Worm (Caenorhabditis elegans) whole organism, L4 larva: ENCODE measurements around the gene unc-27.
A peak's percentile ranks its signal among the peaks of the same experiment; 100 is the strongest.

Source experiments
- D1046.2 ChIP-seq: fragments of 200-800 bp; sonication (Bioruptor generic); IDR thresholded peaks from 2 replicates; pipeline ENCODE4 v1.3.6; 2022; ENCODE audit warnings: missing genetic modification characterization, missing compliant biosample characterization
- F10B5.3 ChIP-seq: sonication (generic microtip); optimal IDR thresholded peaks from 2 replicates; lab custom pipeline; 2016; ENCODE audit warnings: mild to moderate bottlenecking, missing genetic modification characterization, missing compliant biosample characterization
- F26F4.8 ChIP-seq: fragments of 200-800 bp; sonication (Bioruptor generic); conservative IDR thresholded peaks from 2 replicates; pipeline ENCODE4 v1.3.6; 2022; ENCODE audit warnings: missing genetic modification characterization, missing compliant biosample characterization
- R02D3.7 ChIP-seq: fragments of 150-350 bp; sonication (generic microtip); optimal IDR thresholded peaks from 3 replicates; lab custom pipeline; 2014; ENCODE audit warnings: missing biosample characterization, missing genetic modification characterization
- T26A8.4 ChIP-seq: fragments of 200-800 bp; sonication (Bioruptor generic); IDR thresholded peaks from 2 replicates; pipeline ENCODE4 v1.3.6; 2022; ENCODE audit warnings: missing genetic modification characterization, missing compliant biosample characterization
- ZK546.5 ChIP-seq, 2 experiments: sonication (generic microtip); optimal IDR thresholded peaks; 2 replicates each; lab custom pipeline; 2017; ENCODE audit warnings: missing biosample characterization in 2 of 2, missing genetic modification characterization in 2 of 2
- aha-1 ChIP-seq: fragments of 150-350 bp; peaks from one replicate; lab custom pipeline; 2014; ENCODE audit warnings: missing biosample characterization, missing genetic modification characterization
- aly-2 ChIP-seq: sonication (generic microtip); optimal IDR thresholded peaks from 2 replicates; lab custom pipeline; 2018; ENCODE audit warnings: missing biosample characterization, missing genetic modification characterization
- ama-1 ChIP-seq: fragments of 150-350 bp; optimal IDR thresholded peaks from 2 replicates; lab custom pipeline; 2014; ENCODE audit warnings: inconsistent platforms, mixed read lengths
- ceh-20 ChIP-seq: fragments of 200-800 bp; sonication (Bioruptor generic); IDR thresholded peaks from 2 replicates; pipeline ENCODE4 v1.3.6; 2022; ENCODE audit warnings: missing genetic modification reagents, missing genetic modification characterization, missing compliant biosample characterization
- ceh-44 ChIP-seq: fragments of 200-800 bp; sonication (Bioruptor generic); IDR thresholded peaks from 2 replicates; pipeline ENCODE4 v1.3.6; 2022; ENCODE audit warnings: missing genetic modification reagents, missing genetic modification characterization, missing compliant biosample characterization
- ceh-62 ChIP-seq: sonication (generic microtip); optimal IDR thresholded peaks from 2 replicates; lab custom pipeline; 2017; ENCODE audit warnings: missing biosample characterization, missing genetic modification characterization
- ceh-82 ChIP-seq: sonication (generic microtip); optimal IDR thresholded peaks from 2 replicates; lab custom pipeline; 2017; ENCODE audit warnings: missing biosample characterization, missing genetic modification characterization
- cey-2 ChIP-seq: sonication (generic microtip); optimal IDR thresholded peaks from 3 replicates; lab custom pipeline; 2017; ENCODE audit warnings: missing genetic modification characterization, mild to moderate bottlenecking, missing compliant biosample characterization, antibody characterized with exemption, borderline replicate concordance; ENCODE audit not compliant: insufficient read depth
- ctbp-1 ChIP-seq: fragments of 200-800 bp; sonication (Bioruptor generic); IDR thresholded peaks from 2 replicates; pipeline ENCODE4 v1.3.6; 2022; ENCODE audit warnings: missing genetic modification reagents, missing genetic modification characterization, missing compliant biosample characterization
- daf-12 ChIP-seq: fragments of 150-350 bp; optimal IDR thresholded peaks from 2 replicates; lab custom pipeline; 2014; ENCODE audit warnings: missing biosample characterization, missing genetic modification reagents, missing genetic modification characterization
- daf-16 ChIP-seq, 3 experiments: sonication (generic microtip); optimal IDR thresholded peaks; 2 replicates each; lab custom pipeline; 2016 to 2017; ENCODE audit warnings: missing genetic modification characterization in 3 of 3, missing genetic modification reagents in 3 of 3, mild to moderate bottlenecking in 2 of 3, missing compliant biosample characterization in 2 of 3, missing biosample characterization in 1 of 3, moderate library complexity in 1 of 3
- dpl-1 ChIP-seq: fragments of 150-350 bp; optimal IDR thresholded peaks from 2 replicates; lab custom pipeline; 2014; ENCODE audit warnings: missing biosample characterization, missing genetic modification reagents, missing genetic modification characterization
- egl-43 ChIP-seq: fragments of 200-800 bp; sonication (Bioruptor generic); IDR thresholded peaks from 2 replicates; pipeline ENCODE4 v1.3.6; 2022; ENCODE audit warnings: missing genetic modification reagents, missing genetic modification characterization, missing compliant biosample characterization
- gei-8 ChIP-seq: fragments of 200-800 bp; sonication (Bioruptor generic); optimal IDR thresholded peaks from 2 replicates; lab custom pipeline; 2018; ENCODE audit warnings: mild to moderate bottlenecking, missing genetic modification characterization, missing compliant biosample characterization
- hmg-1.1 ChIP-seq: fragments of 200-800 bp; sonication (Bioruptor generic); IDR thresholded peaks from 2 replicates; pipeline ENCODE4 v1.3.6; 2022; ENCODE audit warnings: missing genetic modification reagents, missing genetic modification characterization, missing compliant biosample characterization
- jun-1 ChIP-seq: fragments of 150-350 bp; optimal IDR thresholded peaks from 2 replicates; lab custom pipeline; 2014; ENCODE audit warnings: missing biosample characterization, missing genetic modification reagents, missing genetic modification characterization
- lim-7 ChIP-seq: fragments of 200-800 bp; sonication (Bioruptor generic); IDR thresholded peaks from 2 replicates; pipeline ENCODE4 v1.3.6; 2022; ENCODE audit warnings: missing genetic modification characterization, missing compliant biosample characterization
- lin-13 ChIP-seq: fragments of 150-350 bp; optimal IDR thresholded peaks from 2 replicates; lab custom pipeline; 2014; ENCODE audit warnings: missing biosample characterization, missing genetic modification reagents, missing genetic modification characterization
- lin-15B ChIP-seq: fragments of 150-350 bp; sonication (generic microtip); optimal IDR thresholded peaks from 3 replicates; lab custom pipeline; 2014; ENCODE audit warnings: missing biosample characterization, missing genetic modification characterization
- lin-38 ChIP-seq: fragments of 200-800 bp; sonication (Bioruptor generic); IDR thresholded peaks from 2 replicates; pipeline ENCODE4 v1.3.6; 2022; ENCODE audit warnings: missing genetic modification reagents, missing genetic modification characterization, missing compliant biosample characterization
- lsy-2 ChIP-seq, 2 experiments: fragments of 150-350 bp in 1 of 2; sonication (generic microtip) in 1 of 2; optimal IDR thresholded peaks; 2 replicates each; lab custom pipeline; 2014 to 2017; ENCODE audit warnings: missing biosample characterization in 2 of 2, missing genetic modification characterization in 2 of 2
- madf-5 ChIP-seq, 2 experiments: fragments of 200-800 bp; sonication (Bioruptor generic); IDR thresholded peaks; 2 replicates each; pipeline ENCODE4 v1.3.6; 2022; ENCODE audit warnings: missing compliant biosample characterization in 2 of 2, missing genetic modification characterization in 2 of 2
- madf-9 ChIP-seq: fragments of 200-800 bp; sonication (Bioruptor generic); conservative IDR thresholded peaks from 2 replicates; pipeline ENCODE4 v1.3.6; 2022; ENCODE audit warnings: missing genetic modification reagents, missing genetic modification characterization, missing compliant biosample characterization
- mxl-3 ChIP-seq: fragments of 200-800 bp; sonication (Bioruptor generic); optimal IDR thresholded peaks from 2 replicates; lab custom pipeline; 2018; ENCODE audit warnings: mild to moderate bottlenecking, missing genetic modification characterization, missing compliant biosample characterization
- nhr-10 ChIP-seq: fragments of 150-350 bp; optimal IDR thresholded peaks from 2 replicates; lab custom pipeline; 2014; ENCODE audit warnings: missing biosample characterization, missing genetic modification characterization
- nhr-102 ChIP-seq: sonication (generic microtip); optimal IDR thresholded peaks from 2 replicates; lab custom pipeline; 2016; ENCODE audit warnings: mild to moderate bottlenecking, missing genetic modification characterization, moderate library complexity, missing compliant biosample characterization
- nhr-11 ChIP-seq: fragments of 150-350 bp; optimal IDR thresholded peaks from 2 replicates; lab custom pipeline; 2014; ENCODE audit warnings: missing biosample characterization, missing genetic modification characterization
- nhr-237 ChIP-seq: sonication (generic microtip); optimal IDR thresholded peaks from 2 replicates; lab custom pipeline; 2017; ENCODE audit warnings: missing biosample characterization, missing genetic modification characterization
- nhr-25 ChIP-seq: sonication (generic microtip); optimal IDR thresholded peaks from 2 replicates; lab custom pipeline; 2017; ENCODE audit warnings: missing genetic modification characterization, mild to moderate bottlenecking, missing compliant biosample characterization, antibody characterized with exemption, moderate library complexity, borderline replicate concordance; ENCODE audit not compliant: insufficient read depth
- nhr-42 ChIP-seq: fragments of 200-800 bp; sonication (Bioruptor generic); IDR thresholded peaks from 2 replicates; pipeline ENCODE4 v1.3.6; 2022; ENCODE audit warnings: missing genetic modification characterization, missing compliant biosample characterization
- nhr-76 ChIP-seq: fragments of 150-350 bp; optimal IDR thresholded peaks from 2 replicates; lab custom pipeline; 2014; ENCODE audit warnings: missing biosample characterization, missing genetic modification characterization
- nhr-77 ChIP-seq: fragments of 150-350 bp; optimal IDR thresholded peaks from 2 replicates; lab custom pipeline; 2014; ENCODE audit warnings: missing biosample characterization, missing genetic modification characterization
- pha-4 ChIP-seq, 2 experiments: fragments of 150-350 bp in 1 of 2; fragments of 200-800 bp in 1 of 2; sonication (Bioruptor generic) in 1 of 2; IDR thresholded peaks in 1 of 2; optimal IDR thresholded peaks in 1 of 2; 2 replicates each; pipeline versions ENCODE4 v1.3.6 to Lab custom; 2014 to 2022; ENCODE audit warnings: missing genetic modification characterization in 2 of 2, missing genetic modification reagents in 2 of 2, missing biosample characterization in 1 of 2, missing compliant biosample characterization in 1 of 2
- php-3 ChIP-seq: fragments of 200-800 bp; sonication (Bioruptor generic); IDR thresholded peaks from 2 replicates; pipeline ENCODE4 v1.3.6; 2022; ENCODE audit warnings: missing genetic modification reagents, missing genetic modification characterization, missing compliant biosample characterization
- pqm-1 ChIP-seq: sonication (generic microtip); optimal IDR thresholded peaks from 2 replicates; lab custom pipeline; 2017; ENCODE audit warnings: missing biosample characterization, missing genetic modification characterization
- sdz-12 ChIP-seq: fragments of 200-800 bp; sonication (Bioruptor generic); optimal IDR thresholded peaks from 2 replicates; lab custom pipeline; 2018; ENCODE audit warnings: mild to moderate bottlenecking, missing genetic modification characterization, missing compliant biosample characterization
- skn-1 ChIP-seq: fragments of 150-350 bp; optimal IDR thresholded peaks from 2 replicates; lab custom pipeline; 2014; ENCODE audit warnings: missing biosample characterization, missing genetic modification characterization
- spr-1 ChIP-seq: sonication (generic microtip); optimal IDR thresholded peaks from 2 replicates; lab custom pipeline; 2016; ENCODE audit warnings: mild to moderate bottlenecking, missing genetic modification characterization, missing compliant biosample characterization
- spr-3 ChIP-seq: fragments of 200-800 bp; sonication (Bioruptor generic); optimal IDR thresholded peaks from 2 replicates; lab custom pipeline; 2018; ENCODE audit warnings: mild to moderate bottlenecking, missing genetic modification characterization, missing compliant biosample characterization
- vab-7 ChIP-seq: fragments of 200-800 bp; sonication (Bioruptor generic); IDR thresholded peaks from 2 replicates; pipeline ENCODE4 v1.3.6; 2022; ENCODE audit warnings: missing genetic modification reagents, missing genetic modification characterization, missing compliant biosample characterization
- zag-1 ChIP-seq: fragments of 150-350 bp; optimal IDR thresholded peaks from 2 replicates; lab custom pipeline; 2014; ENCODE audit warnings: missing biosample characterization, missing genetic modification characterization
- zfp-3 ChIP-seq: fragments of 200-800 bp; sonication (Bioruptor generic); conservative IDR thresholded peaks from 2 replicates; pipeline ENCODE4 v1.3.6; 2022; ENCODE audit warnings: missing genetic modification reagents, missing genetic modification characterization, missing compliant biosample characterization

Gene unc-27

DNA sequence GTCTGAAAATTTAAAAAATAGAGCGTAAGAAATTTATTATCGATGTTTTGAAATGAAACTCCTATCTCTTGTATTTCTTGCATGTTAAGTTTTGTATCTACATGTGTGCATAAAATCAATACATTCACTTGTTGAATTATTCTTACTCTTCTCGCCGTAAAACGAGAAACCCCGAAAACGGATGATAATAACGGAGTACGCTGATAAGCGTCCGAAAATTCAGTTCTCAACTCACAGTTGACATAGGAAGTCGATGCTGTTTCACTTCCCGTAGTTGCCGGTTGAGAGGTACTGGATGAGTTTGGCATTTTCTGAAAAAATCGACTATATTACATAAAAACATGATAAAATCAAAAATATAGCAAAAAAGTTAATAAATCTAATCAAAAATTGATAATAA, 46.1 kb downstream of the unc-27 start, which contains the start of gene sec-15:
sec-15 (minus strand) TSS at position 311 of the 400 bp plus-strand sequence.
- TF ChIP-seq pqm-1, result peak; percentile 81
- no peak for TF ChIP-seq nhr-10 (tag; lab: Kevin White, UChicago)
- no peak for TF ChIP-seq daf-16 (GFP tag; optimal IDR thresholded peaks at IDR 0.05; lab: Kevin White, UChicago)
- peak; percentile 45 for TF ChIP-seq daf-16 (tag; optimal IDR thresholded peaks at IDR 0.05; lab: Kevin White, UChicago)

DNA sequence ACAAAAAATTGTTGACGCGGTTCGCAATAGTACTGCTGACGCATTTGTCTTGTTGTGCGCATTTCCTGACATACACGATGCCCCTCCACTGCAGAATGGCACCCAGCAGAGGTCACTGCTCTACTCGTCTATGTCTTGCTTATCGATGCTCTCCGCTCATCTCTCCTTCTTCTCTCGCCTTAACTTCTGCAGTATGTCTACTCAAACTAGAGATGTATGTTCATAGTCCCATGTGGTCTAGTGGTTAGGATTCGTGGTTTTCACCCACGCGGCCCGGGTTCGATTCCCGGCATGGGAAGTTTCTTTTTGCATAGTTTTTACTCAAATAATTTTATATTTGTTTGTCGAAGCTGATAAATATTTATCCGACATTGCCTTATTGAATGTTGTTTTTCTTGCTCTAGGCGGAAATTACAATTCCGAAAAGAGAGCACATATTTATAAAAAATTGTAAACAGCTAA, 46.7 kb downstream of the unc-27 start, which contains the start of gene C28G1.2:
C28G1.2 (plus strand) TSS at position 130 of the 462 bp plus-strand sequence.
- peak; percentile 87 for TF ChIP-seq spr-3 (GFP tag; lab: Kevin White, UChicago)
- TF ChIP-seq jun-1 (tag; lab: Kevin White, UChicago), result peak; percentile 57
- peak; percentile 94 for TF ChIP-seq ceh-44 (GFP tag; lab: Robert Waterston, UW)
- TF ChIP-seq ceh-20 (GFP tag; lab: Robert Waterston, UW), result peak; percentile 97
- peak; percentile 94 for TF ChIP-seq madf-9 (GFP tag; lab: Robert Waterston, UW)
- TF ChIP-seq pha-4 (GFP tag; IDR thresholded peaks at IDR 0.05; lab: Robert Waterston, UW), result peak; percentile 97
- TF ChIP-seq pha-4 (tag; optimal IDR thresholded peaks at IDR 0.05; lab: Kevin White, UChicago), result peak; percentile 37
- TF ChIP-seq nhr-25 (tag; lab: Kevin White, UChicago), result peak; percentile 79
- peak; percentile 48 for TF ChIP-seq zag-1 (tag; lab: Kevin White, UChicago)
- TF ChIP-seq gei-8 (GFP tag; lab: Kevin White, UChicago), result peak; percentile 87
- TF ChIP-seq T26A8.4, result peak; percentile 95
- TF ChIP-seq nhr-11 (tag; lab: Kevin White, UChicago), result peak; percentile 79
- TF ChIP-seq nhr-77, result peak; percentile 87
- no peak for TF ChIP-seq lin-15B (tag; lab: Kevin White, UChicago)
- TF ChIP-seq hmg-1.1 (GFP tag; lab: Robert Waterston, UW), result peak; percentile 99
- TF ChIP-seq lin-38 (GFP tag; lab: Robert Waterston, UW), result peak; percentile 86
- peak; percentile 99 for TF ChIP-seq aha-1 (tag; lab: Kevin White, UChicago)
- peak; percentile 94 for TF ChIP-seq vab-7 (GFP tag; lab: Robert Waterston, UW)
- TF ChIP-seq sdz-12 (GFP tag; lab: Kevin White, UChicago), result peak; percentile 80
- TF ChIP-seq nhr-42, result peak; percentile 88
- peak; percentile 86 for TF ChIP-seq F10B5.3 (tag; lab: Kevin White, UChicago)
- peak; percentile 77 for TF ChIP-seq lin-13 (GFP tag; lab: Kevin White, UChicago)
- TF ChIP-seq nhr-76 (tag; lab: Kevin White, UChicago), result no peak
- TF ChIP-seq dpl-1, result peak; percentile 77
- TF ChIP-seq daf-12 (tag; lab: Kevin White, UChicago), result no peak
- peak; percentile 99 for TF ChIP-seq egl-43 (GFP tag; lab: Robert Waterston, UW)
- TF ChIP-seq F26F4.8 (GFP tag; lab: Robert Waterston, UW), result peak; percentile 95
- peak; percentile 89 for TF ChIP-seq D1046.2
- peak; percentile 88 for TF ChIP-seq nhr-102 (tag; lab: Kevin White, UChicago)
- no peak for TF ChIP-seq nhr-237 (tag; lab: Kevin White, UChicago)
- peak; percentile 99 for TF ChIP-seq lim-7 (GFP tag; lab: Robert Waterston, UW)
- TF ChIP-seq spr-1 (tag; lab: Kevin White, UChicago), result peak; percentile 92
- TF ChIP-seq nhr-10 (tag; lab: Kevin White, UChicago), result peak; percentile 18
- TF ChIP-seq ctbp-1 (GFP tag; lab: Robert Waterston, UW), result peak; percentile 94
- peak; percentile 88 for TF ChIP-seq zfp-3 (GFP tag; lab: Robert Waterston, UW)
- TF ChIP-seq mxl-3 (GFP tag; lab: Kevin White, UChicago), result peak; percentile 87
- no peak for TF ChIP-seq ZK546.5 (tag; optimal IDR thresholded peaks at IDR 0.05; lab: Kevin White, UChicago)
- TF ChIP-seq aly-2 (tag; lab: Kevin White, UChicago), result no peak
- TF ChIP-seq R02D3.7 (tag; lab: Kevin White, UChicago), result peak; percentile 48
- TF ChIP-seq daf-16 (GFP tag; optimal IDR thresholded peaks at IDR 0.05; lab: Kevin White, UChicago), result peak; percentile 85 to 95
- peak; percentile 81 for TF ChIP-seq daf-16 (tag; optimal IDR thresholded peaks at IDR 0.05; lab: Kevin White, UChicago)
- TF ChIP-seq lsy-2 (tag; optimal IDR thresholded peaks at IDR 0.05; lab: Kevin White, UChicago), result peak; percentile 65 to 88
- TF ChIP-seq ceh-62 (tag; lab: Kevin White, UChicago), result no peak
- TF ChIP-seq php-3 (GFP tag; lab: Robert Waterston, UW), result peak; percentile 78
- TF ChIP-seq cey-2 (tag; lab: Kevin White, UChicago), result no peak
- TF ChIP-seq ceh-82 (tag; lab: Kevin White, UChicago), result peak; percentile 14
- no peak for TF ChIP-seq ama-1
- TF ChIP-seq madf-5 (GFP tag; IDR thresholded peaks at IDR 0.05; lab: Robert Waterston, UW), result peak; percentile 91 to 98
- TF ChIP-seq skn-1 (tag; lab: Kevin White, UChicago), result no peak
